Fruit fly (Drosophila melanogaster) whole organism, embryonic: ENCODE data around the gene Tom70.

ENCODE experiments used
- Adf1 ChIP-seq: fragments of 200-800 bp; sonication (Bioruptor generic); IDR thresholded peaks from 2 replicates; pipeline ENCODE4 v1.3.6; 2022; ENCODE audit warnings: missing biosample characterization, missing genetic modification characterization
- B-H2 ChIP-seq: fragments of 200-800 bp; sonication (Bioruptor generic); optimal IDR thresholded peaks from 2 replicates; lab custom pipeline; 2018; ENCODE audit warnings: missing biosample characterization, mild to moderate bottlenecking, missing genetic modification characterization
- Bdp1 ChIP-seq: fragments of 200-800 bp; sonication (Bioruptor generic); optimal IDR thresholded peaks from 3 replicates; lab custom pipeline; 2016; ENCODE audit warnings: missing biosample characterization, missing genetic modification characterization
- Bgb ChIP-seq: fragments of 200-800 bp; sonication (Bioruptor generic); IDR thresholded peaks from 2 replicates; pipeline ENCODE4 v1.3.6; 2022; ENCODE audit warnings: missing biosample characterization, missing genetic modification characterization; ENCODE audit not compliant: partially characterized antibody
- CG10431 ChIP-seq: fragments of 200-800 bp; sonication (Bioruptor generic); optimal IDR thresholded peaks from 3 replicates; lab custom pipeline; 2018; ENCODE audit warnings: missing biosample characterization, mild to moderate bottlenecking, missing genetic modification characterization
- CG10462 ChIP-seq: fragments of 200-800 bp; sonication (Bioruptor generic); optimal IDR thresholded peaks from 2 replicates; lab custom pipeline; 2016; ENCODE audit warnings: missing biosample characterization, missing genetic modification characterization
- CG10543 ChIP-seq: fragments of 200-800 bp; sonication (Bioruptor generic); optimal IDR thresholded peaks from 3 replicates; lab custom pipeline; 2017; ENCODE audit warnings: missing biosample characterization, mild to moderate bottlenecking, missing genetic modification characterization, moderate library complexity
- CG10979 ChIP-seq: fragments of 200-800 bp; sonication (Bioruptor generic); optimal IDR thresholded peaks from 2 replicates; lab custom pipeline; 2018; ENCODE audit warnings: missing biosample characterization, mild to moderate bottlenecking, missing genetic modification characterization, moderate library complexity
- CG15696 ChIP-seq: fragments of 200-800 bp; sonication (Bioruptor generic); optimal IDR thresholded peaks from 2 replicates; lab custom pipeline; 2019; ENCODE audit warnings: missing biosample characterization, mild to moderate bottlenecking, missing genetic modification characterization, moderate library complexity
- CG17802 ChIP-seq: fragments of 200-800 bp; sonication (Bioruptor generic); optimal IDR thresholded peaks from 2 replicates; lab custom pipeline; 2018; ENCODE audit warnings: missing biosample characterization, mild to moderate bottlenecking, missing genetic modification characterization, moderate library complexity
- CG18262 ChIP-seq: fragments of 200-800 bp; optimal IDR thresholded peaks from 3 replicates; lab custom pipeline; 2019; ENCODE audit warnings: missing biosample characterization, mild to moderate bottlenecking, missing genetic modification characterization, moderate library complexity
- CG31365 ChIP-seq: fragments of 200-800 bp; sonication (Bioruptor generic); optimal IDR thresholded peaks from 2 replicates; lab custom pipeline; 2018; ENCODE audit warnings: missing biosample characterization, mild to moderate bottlenecking, missing genetic modification characterization
- CG3407 ChIP-seq: fragments of 200-800 bp; sonication (Bioruptor generic); optimal IDR thresholded peaks from 2 replicates; lab custom pipeline; 2018; ENCODE audit warnings: missing biosample characterization, mild to moderate bottlenecking, missing genetic modification characterization
- CG6254 ChIP-seq: fragments of 200-800 bp; sonication (Bioruptor generic); optimal IDR thresholded peaks from 3 replicates; lab custom pipeline; 2017; ENCODE audit warnings: mild to moderate bottlenecking, missing biosample characterization, missing genetic modification reagents, missing genetic modification characterization
- CG7271 ChIP-seq: fragments of 200-800 bp; sonication (Bioruptor generic); optimal IDR thresholded peaks from 2 replicates; lab custom pipeline; 2018; ENCODE audit warnings: missing biosample characterization, mild to moderate bottlenecking, missing genetic modification characterization, moderate library complexity
- CG7357 ChIP-seq: fragments of 200-800 bp; sonication (Bioruptor generic); IDR thresholded peaks from 3 replicates; pipeline ENCODE4 v1.3.6; 2022; ENCODE audit warnings: missing biosample characterization, missing genetic modification characterization
- CG8290 ChIP-seq, 3 experiments: fragments of 200-800 bp; sonication (Bioruptor generic); optimal IDR thresholded peaks; 2 replicates each; lab custom pipeline; 2016 to 2019; ENCODE audit warnings: missing biosample characterization in 3 of 3, missing genetic modification characterization in 3 of 3, mild to moderate bottlenecking in 2 of 3, moderate library complexity in 1 of 3
- CG9876 ChIP-seq: fragments of 200-800 bp; sonication (Bioruptor generic); optimal IDR thresholded peaks from 2 replicates; lab custom pipeline; 2016; ENCODE audit warnings: missing biosample characterization, missing genetic modification characterization
- CG9932 ChIP-seq: fragments of 200-800 bp; sonication (Bioruptor generic); IDR thresholded peaks from 2 replicates; pipeline ENCODE4 v1.3.6; 2022; ENCODE audit warnings: missing biosample characterization, missing genetic modification characterization
- Ets65A ChIP-seq: fragments of 200-800 bp; sonication (Bioruptor generic); peaks from one replicate; lab custom pipeline; 2016; ENCODE audit warnings: missing biosample characterization, missing genetic modification characterization
- Fer1 ChIP-seq: fragments of 200-800 bp; sonication (Bioruptor generic); optimal IDR thresholded peaks from 2 replicates; lab custom pipeline; 2017; ENCODE audit warnings: missing biosample characterization, mild to moderate bottlenecking, missing genetic modification characterization
- Jarid2 ChIP-seq: fragments of 200-800 bp; sonication (Bioruptor generic); optimal IDR thresholded peaks from 3 replicates; lab custom pipeline; 2017; ENCODE audit warnings: mild to moderate bottlenecking, missing biosample characterization, missing genetic modification reagents, missing genetic modification characterization
- Med ChIP-seq: fragments of 200-800 bp; sonication (Bioruptor generic); peaks from one replicate; lab custom pipeline; 2016; ENCODE audit warnings: missing biosample characterization, missing genetic modification characterization, mild to moderate bottlenecking, inconsistent platforms, moderate library complexity
- NC2α ChIP-seq: fragments of 200-800 bp; sonication (Bioruptor generic); optimal IDR thresholded peaks from 2 replicates; lab custom pipeline; 2016; ENCODE audit warnings: missing biosample characterization, missing genetic modification characterization
- Ptx1 ChIP-seq: fragments of 200-800 bp; sonication (Bioruptor generic); IDR thresholded peaks from 2 replicates; pipeline ENCODE4 v1.3.6; 2022; ENCODE audit warnings: missing biosample characterization, missing genetic modification characterization
- Six4 ChIP-seq: fragments of 200-800 bp; sonication (Bioruptor generic); optimal IDR thresholded peaks from 2 replicates; lab custom pipeline; 2016; ENCODE audit warnings: missing biosample characterization, missing genetic modification characterization
- Sox102F ChIP-seq: fragments of 200-800 bp; sonication (Bioruptor generic); optimal IDR thresholded peaks from 2 replicates; lab custom pipeline; 2018; ENCODE audit warnings: missing biosample characterization, mild to moderate bottlenecking, missing genetic modification characterization, moderate library complexity
- al ChIP-seq: fragments of 200-800 bp; sonication (Bioruptor generic); IDR thresholded peaks from 2 replicates; pipeline ENCODE4 v1.3.6; 2022; ENCODE audit warnings: missing biosample characterization, missing genetic modification characterization
- ara ChIP-seq: fragments of 200-800 bp; sonication (Bioruptor generic); IDR thresholded peaks from 2 replicates; pipeline ENCODE4 v1.3.6; 2022; ENCODE audit warnings: missing biosample characterization, missing genetic modification characterization
- bcd ChIP-seq: fragments of 200-800 bp; sonication (Bioruptor generic); optimal IDR thresholded peaks from 2 replicates; lab custom pipeline; 2017; ENCODE audit warnings: missing biosample characterization, mild to moderate bottlenecking, missing genetic modification characterization
- br ChIP-seq: fragments of >200 bp; optimal IDR thresholded peaks from 2 replicates; lab custom pipeline; 2017
- caup ChIP-seq: fragments of 200-800 bp; sonication (Bioruptor generic); optimal IDR thresholded peaks from 3 replicates; lab custom pipeline; 2017; ENCODE audit warnings: missing biosample characterization, mild to moderate bottlenecking, missing genetic modification characterization, moderate library complexity; ENCODE audit not compliant: severe bottlenecking
- chif ChIP-seq, 2 experiments: fragments of 200-800 bp; sonication (Bioruptor generic); optimal IDR thresholded peaks; 3 replicates each; lab custom pipeline; 2016; ENCODE audit warnings: missing biosample characterization in 2 of 2, missing genetic modification characterization in 2 of 2
- dysf ChIP-seq: fragments of 200-800 bp; sonication (Bioruptor generic); IDR thresholded peaks from 3 replicates; pipeline ENCODE4 v1.3.6; 2022; ENCODE audit warnings: missing biosample characterization, missing genetic modification characterization
- en ChIP-seq: fragments of 200-800 bp; sonication (Bioruptor generic); optimal IDR thresholded peaks from 2 replicates; lab custom pipeline; 2016; ENCODE audit warnings: missing biosample characterization, missing genetic modification characterization
- exex ChIP-seq: fragments of 200-800 bp; sonication (Bioruptor generic); optimal IDR thresholded peaks from 4 replicates; lab custom pipeline; 2018; ENCODE audit warnings: missing biosample characterization, mild to moderate bottlenecking, missing genetic modification characterization, moderate library complexity
- fd3F ChIP-seq: fragments of 200-800 bp; sonication (Bioruptor generic); optimal IDR thresholded peaks from 2 replicates; lab custom pipeline; 2018; ENCODE audit warnings: missing biosample characterization, mild to moderate bottlenecking, missing genetic modification characterization, moderate library complexity
- gem ChIP-seq: fragments of 200-800 bp; sonication (Bioruptor generic); optimal IDR thresholded peaks from 2 replicates; lab custom pipeline; 2019; ENCODE audit warnings: missing biosample characterization, mild to moderate bottlenecking, missing genetic modification characterization, moderate library complexity
- gfzf ChIP-seq: fragments of 200-800 bp; sonication (Bioruptor generic); optimal IDR thresholded peaks from 2 replicates; lab custom pipeline; 2016; ENCODE audit warnings: missing biosample characterization, mild to moderate bottlenecking, missing genetic modification characterization, moderate library complexity
- gsb-n ChIP-seq: fragments of 200-800 bp; sonication (Bioruptor generic); optimal IDR thresholded peaks from 3 replicates; lab custom pipeline; 2018; ENCODE audit warnings: missing biosample characterization, mild to moderate bottlenecking, missing genetic modification characterization
- hth ChIP-seq: fragments of >200 bp; optimal IDR thresholded peaks from 2 replicates; lab custom pipeline; 2017; ENCODE audit warnings: inconsistent platforms
- insv ChIP-seq, 2 experiments: fragments of 200-800 bp; sonication (Bioruptor generic); optimal IDR thresholded peaks; 3 replicates each; lab custom pipeline; 2016 to 2018; ENCODE audit warnings: missing biosample characterization in 2 of 2, missing genetic modification characterization in 2 of 2
- lilli ChIP-seq: fragments of 200-800 bp; sonication (Bioruptor generic); optimal IDR thresholded peaks from 3 replicates; lab custom pipeline; 2016; ENCODE audit warnings: missing biosample characterization, missing genetic modification characterization
- mld ChIP-seq: fragments of 200-800 bp; sonication (Bioruptor generic); IDR thresholded peaks from 3 replicates; pipeline ENCODE4 v1.3.6; 2022; ENCODE audit warnings: missing biosample characterization, missing genetic modification characterization; ENCODE audit not compliant: partially characterized antibody
- oc ChIP-seq: fragments of 200-800 bp; sonication (Bioruptor generic); optimal IDR thresholded peaks from 2 replicates; lab custom pipeline; 2018; ENCODE audit warnings: missing biosample characterization, mild to moderate bottlenecking, missing genetic modification characterization, moderate library complexity
- pho ChIP-seq: fragments of 200-800 bp; sonication (Bioruptor generic); optimal IDR thresholded peaks from 2 replicates; lab custom pipeline; 2016; ENCODE audit warnings: missing biosample characterization, missing genetic modification characterization
- sens ChIP-seq: fragments of 200-800 bp; sonication (Bioruptor generic); peaks from one replicate; lab custom pipeline; 2016; ENCODE audit warnings: missing biosample characterization, missing genetic modification characterization
- stc ChIP-seq: fragments of 200-800 bp; sonication (Bioruptor generic); IDR thresholded peaks from 2 replicates; pipeline ENCODE4 v1.3.6; 2022; ENCODE audit warnings: missing biosample characterization, missing genetic modification characterization
- trh ChIP-seq: fragments of 200-800 bp; sonication (Bioruptor generic); optimal IDR thresholded peaks from 2 replicates; lab custom pipeline; 2016; ENCODE audit warnings: missing biosample characterization, missing genetic modification characterization
- tup ChIP-seq: fragments of 200-800 bp; sonication (Bioruptor generic); optimal IDR thresholded peaks from 2 replicates; lab custom pipeline; 2016; ENCODE audit warnings: missing biosample characterization, mild to moderate bottlenecking, missing genetic modification characterization, moderate library complexity
- unpg ChIP-seq: fragments of 200-800 bp; sonication (Bioruptor generic); optimal IDR thresholded peaks from 3 replicates; lab custom pipeline; 2018; ENCODE audit warnings: missing biosample characterization, mild to moderate bottlenecking, missing genetic modification characterization, moderate library complexity

Tom70 gene

DNA sequence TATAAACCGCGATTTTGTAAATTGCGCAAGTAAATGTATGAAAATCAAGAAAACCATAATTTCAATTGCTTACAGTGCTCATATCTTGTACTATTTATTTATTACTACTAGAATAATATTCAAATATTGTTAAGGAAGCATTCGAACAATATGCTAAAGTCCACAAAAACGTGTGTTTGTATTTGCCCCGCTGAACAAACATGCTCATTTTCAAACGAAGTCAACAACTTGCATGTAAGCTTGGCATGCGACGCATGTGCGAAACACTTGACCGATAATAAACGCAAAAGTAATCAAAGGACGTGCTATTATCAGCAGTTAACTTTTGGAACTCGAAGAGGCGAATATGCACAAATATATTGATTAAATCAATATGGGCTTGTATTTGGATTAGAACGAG is 17.1 kb downstream of the Tom70 start (continued):
- TF ChIP-seq Fer1 (GFP tag; lab: Kevin White, UChicago) (peak; percentile 59), fd3F (peak; percentile 71), hth (lab: Kevin White, UChicago) (no peak), br (lab: Kevin White, UChicago) (no peak), CG10979 (tag; lab: Kevin White, UChicago) (peak; percentile 8), stc (GFP tag; lab: Robert Waterston, UW) (no peak), Ptx1 (GFP tag; lab: Robert Waterston, UW) (no peak), tup (GFP tag; lab: Kevin White, UChicago) (peak; percentile 70), Six4 (GFP tag; lab: Kevin White, UChicago) (peak; percentile 34), CG10462 (peak; percentile 56), Med (GFP tag; lab: Kevin White, UChicago) (peak; percentile 94), Bgb (GFP tag; lab: Robert Waterston, UW) (no peak), gsb-n (tag; lab: Kevin White, UChicago) (peak; percentile 82), unpg (peak; percentile 75), ara (GFP tag; lab: Robert Waterston, UW) (peak; percentile 19; the same call in 1 of the 2 replicates), CG7271 (peak; percentile 29), CG3407 (GFP tag; lab: Kevin White, UChicago) (peak; percentile 87), gem (tag; lab: Kevin White, UChicago) (peak; percentile 73), CG9932 (GFP tag; lab: Robert Waterston, UW) (no peak), mld (GFP tag; lab: Robert Waterston, UW) (no peak), CG8290 (GFP tag; optimal IDR thresholded peaks at IDR 0.05; lab: Kevin White, UChicago) (no peak), CG8290 (tag; optimal IDR thresholded peaks at IDR 0.05; lab: Kevin White, UChicago) (peak; percentile 47 to 91), Bdp1 (GFP tag; lab: Kevin White, UChicago) (peak; percentile 51), caup (peak; percentile 85), trh (peak; percentile 65), CG31365 (tag; lab: Kevin White, UChicago) (peak; percentile 1), Ets65A (GFP tag; lab: Kevin White, UChicago) (no peak), Jarid2 (GFP tag; lab: Kevin White, UChicago) (peak; percentile 2), al (no peak), gfzf (GFP tag; lab: Kevin White, UChicago) (no peak), sens (peak; percentile 96), NC2α (GFP tag; lab: Kevin White, UChicago) (peak; percentile 6), chif (GFP tag; optimal IDR thresholded peaks at IDR 0.05; lab: Kevin White, UChicago) (peak; percentile 7 to 40), CG18262 (tag; lab: Kevin White, UChicago) (peak; percentile 36), pho (GFP tag; lab: Kevin White, UChicago) (peak; percentile 18), insv (GFP tag; optimal IDR thresholded peaks at IDR 0.05; lab: Kevin White, UChicago) (peak in 1 of 2 experiments; percentile 53), CG15696 (tag; lab: Kevin White, UChicago) (peak; percentile 68), Adf1 (GFP tag; lab: Robert Waterston, UW) (peak; percentile 46; the same call in 1 of the 2 replicates), B-H2 (peak; percentile 52), CG10543 (peak; percentile 80), CG6254 (GFP tag; lab: Kevin White, UChicago) (peak; percentile 39), CG10431 (GFP tag; lab: Kevin White, UChicago) (peak; percentile 70), en (GFP tag; lab: Kevin White, UChicago) (no peak), dysf (GFP tag; lab: Robert Waterston, UW) (peak; percentile 47; the same call in 2 of the 3 replicates), Sox102F (GFP tag; lab: Kevin White, UChicago) (peak; percentile 77), CG7357 (GFP tag; lab: Robert Waterston, UW) (no peak), exex (tag; lab: Kevin White, UChicago) (peak; percentile 4), CG17802 (tag; lab: Kevin White, UChicago) (peak; percentile 15), bcd (GFP tag; lab: Kevin White, UChicago) (peak; percentile 34), lilli (GFP tag; lab: Kevin White, UChicago) (peak; percentile 26), oc (tag; lab: Kevin White, UChicago) (no peak), CG9876 (no peak)
